Fruit fly (Drosophila melanogaster) whole organism, embryonic: Measurements from ENCODE around the gene Oseg1.

Experiments used
- Awh ChIP-seq: fragments of 200-800 bp; sonication (Bioruptor generic); IDR thresholded peaks from 2 replicates; pipeline ENCODE4, ENCODE4 v1.3.6; 2022; ENCODE audit warnings: missing biosample characterization, missing genetic modification characterization
- B-H1 ChIP-seq: fragments of 200-800 bp; sonication (Bioruptor generic); IDR thresholded peaks from 3 replicates; pipeline ENCODE4 v1.3.6; 2022; ENCODE audit warnings: missing biosample characterization, missing genetic modification characterization
- B-H2 ChIP-seq: fragments of 200-800 bp; sonication (Bioruptor generic); optimal IDR thresholded peaks from 2 replicates; lab custom pipeline; 2018; ENCODE audit warnings: missing biosample characterization, mild to moderate bottlenecking, missing genetic modification characterization
- Blimp-1 ChIP-seq: fragments of 200-800 bp; sonication (Bioruptor generic); optimal IDR thresholded peaks from 3 replicates; lab custom pipeline; 2018; ENCODE audit warnings: missing biosample characterization, missing genetic modification characterization, mild to moderate bottlenecking, moderate library complexity, missing genetic modification reagents
- CG12071 ChIP-seq: fragments of 200-800 bp; sonication (Bioruptor generic); optimal IDR thresholded peaks from 3 replicates; lab custom pipeline; 2018; ENCODE audit warnings: missing biosample characterization, mild to moderate bottlenecking, missing genetic modification characterization
- CG12219 ChIP-seq: fragments of 200-800 bp; sonication (Bioruptor generic); optimal IDR thresholded peaks from 3 replicates; lab custom pipeline; 2018; ENCODE audit warnings: missing biosample characterization, mild to moderate bottlenecking, missing genetic modification characterization
- CG15601 ChIP-seq: fragments of 200-800 bp; sonication (Bioruptor generic); optimal IDR thresholded peaks from 3 replicates; lab custom pipeline; 2019; ENCODE audit warnings: missing biosample characterization, mild to moderate bottlenecking, missing genetic modification characterization, moderate library complexity
- CG17359 ChIP-seq: fragments of 200-800 bp; sonication (Bioruptor generic); optimal IDR thresholded peaks from 3 replicates; lab custom pipeline; 2018; ENCODE audit warnings: missing biosample characterization, mild to moderate bottlenecking, missing genetic modification characterization, moderate library complexity
- CG18262 ChIP-seq: fragments of 200-800 bp; optimal IDR thresholded peaks from 3 replicates; lab custom pipeline; 2019; ENCODE audit warnings: missing biosample characterization, mild to moderate bottlenecking, missing genetic modification characterization, moderate library complexity
- CG31441 ChIP-seq: fragments of 200-800 bp; sonication (Bioruptor generic); IDR thresholded peaks from 2 replicates; pipeline ENCODE4 v1.3.6; 2022; ENCODE audit warnings: missing biosample characterization, missing genetic modification characterization
- CG32772 ChIP-seq: fragments of 200-800 bp; sonication (Bioruptor generic); IDR thresholded peaks from 2 replicates; pipeline ENCODE4 v1.3.6; 2022; ENCODE audit warnings: missing biosample characterization, missing genetic modification characterization
- CG34224 ChIP-seq: fragments of 200-800 bp; sonication (Bioruptor generic); IDR thresholded peaks from 3 replicates; pipeline ENCODE4 v1.3.6; 2022; ENCODE audit warnings: missing biosample characterization, missing genetic modification characterization; ENCODE audit not compliant: partially characterized antibody
- CG4360 ChIP-seq: fragments of 200-800 bp; sonication (Bioruptor generic); IDR thresholded peaks from 2 replicates; pipeline ENCODE4 v1.3.6; 2022; ENCODE audit warnings: missing biosample characterization, missing genetic modification characterization
- CG6689 ChIP-seq: fragments of 200-800 bp; sonication (Bioruptor generic); IDR thresholded peaks from 2 replicates; pipeline ENCODE4 v1.3.6; 2022; ENCODE audit warnings: missing biosample characterization, missing genetic modification characterization
- CG8281 ChIP-seq: fragments of 200-800 bp; sonication (Bioruptor generic); optimal IDR thresholded peaks from 2 replicates; lab custom pipeline; 2018; ENCODE audit warnings: missing biosample characterization, mild to moderate bottlenecking, missing genetic modification characterization, moderate library complexity
- CG8388 ChIP-seq: fragments of 200-800 bp; sonication (Bioruptor generic); optimal IDR thresholded peaks from 2 replicates; lab custom pipeline; 2019; ENCODE audit warnings: missing biosample characterization, mild to moderate bottlenecking, missing genetic modification characterization, moderate library complexity
- D ChIP-seq, 2 experiments: fragments of 200-800 bp in 1 of 2; fragments of >200 bp in 1 of 2; sonication (Bioruptor generic) in 1 of 2; optimal IDR thresholded peaks; 2 replicates in 1 of 2; 3 replicates in 1 of 2; lab custom pipeline; 2017; ENCODE audit warnings: mild to moderate bottlenecking in 1 of 2, missing biosample characterization in 1 of 2, missing genetic modification characterization in 1 of 2, missing genetic modification reagents in 1 of 2
- Dll ChIP-seq: fragments of 200-800 bp; sonication (Bioruptor generic); IDR thresholded peaks from 4 replicates; pipeline ENCODE4 v1.3.6; 2022; ENCODE audit warnings: missing biosample characterization, missing genetic modification characterization; ENCODE audit not compliant: partially characterized antibody
- Eip74EF ChIP-seq, 2 experiments: fragments of 200-800 bp in 1 of 2; fragments of >200 bp in 1 of 2; sonication (Bioruptor generic) in 1 of 2; optimal IDR thresholded peaks; 2 replicates each; lab custom pipeline; 2017 to 2019; ENCODE audit warnings: missing biosample characterization in 2 of 2, missing genetic modification characterization in 2 of 2, mild to moderate bottlenecking in 1 of 2, moderate library complexity in 1 of 2
- Fer2 ChIP-seq: fragments of 200-800 bp; sonication (Bioruptor generic); optimal IDR thresholded peaks from 2 replicates; lab custom pipeline; 2018; ENCODE audit warnings: missing biosample characterization, mild to moderate bottlenecking, missing genetic modification characterization, moderate library complexity
- H15 ChIP-seq: fragments of 200-800 bp; sonication (Bioruptor generic); IDR thresholded peaks from 3 replicates; pipeline ENCODE4 v1.3.6; 2022; ENCODE audit warnings: missing biosample characterization, missing genetic modification characterization
- Hr3 ChIP-seq: fragments of 200-800 bp; sonication (Bioruptor generic); optimal IDR thresholded peaks from 3 replicates; lab custom pipeline; 2016; ENCODE audit warnings: missing biosample characterization, missing genetic modification characterization
- Hr51 ChIP-seq, 2 experiments: fragments of 200-800 bp; sonication (Bioruptor generic); optimal IDR thresholded peaks; 2 replicates in 1 of 2; 3 replicates in 1 of 2; lab custom pipeline; 2016 to 2018; ENCODE audit warnings: missing biosample characterization in 2 of 2, missing genetic modification characterization in 2 of 2, mild to moderate bottlenecking in 1 of 2, moderate library complexity in 1 of 2
- Kr ChIP-seq: fragments of 200-800 bp; sonication (Bioruptor generic); optimal IDR thresholded peaks from 2 replicates; lab custom pipeline; 2017; ENCODE audit warnings: missing biosample characterization, mild to moderate bottlenecking, missing genetic modification characterization
- Nf-YA ChIP-seq: fragments of 200-800 bp; sonication (Bioruptor generic); IDR thresholded peaks from 2 replicates; pipeline ENCODE4 v1.3.6; 2022; ENCODE audit warnings: missing biosample characterization, missing genetic modification characterization
- Sox100B ChIP-seq: fragments of 200-800 bp; sonication (Bioruptor generic); optimal IDR thresholded peaks from 3 replicates; lab custom pipeline; 2018; ENCODE audit warnings: missing biosample characterization, mild to moderate bottlenecking, missing genetic modification characterization
- Ssrp ChIP-seq: fragments of 200-800 bp; sonication (Bioruptor generic); optimal IDR thresholded peaks from 2 replicates; lab custom pipeline; 2018; ENCODE audit warnings: missing biosample characterization, mild to moderate bottlenecking, missing genetic modification characterization, moderate library complexity
- YL-1 ChIP-seq: fragments of 200-800 bp; sonication (Bioruptor generic); optimal IDR thresholded peaks from 3 replicates; lab custom pipeline; 2017; ENCODE audit warnings: missing biosample characterization, mild to moderate bottlenecking, missing genetic modification characterization
- aop ChIP-seq: fragments of 200-800 bp; sonication (Bioruptor generic); IDR thresholded peaks from 2 replicates; pipeline ENCODE4 v1.3.6; 2022; ENCODE audit warnings: missing biosample characterization, missing genetic modification characterization
- ato ChIP-seq: fragments of 200-800 bp; sonication (Bioruptor generic); IDR thresholded peaks from 2 replicates; pipeline ENCODE4 v1.3.6; 2022; ENCODE audit warnings: missing biosample characterization, missing genetic modification characterization; ENCODE audit not compliant: partially characterized antibody
- caup ChIP-seq: fragments of 200-800 bp; sonication (Bioruptor generic); optimal IDR thresholded peaks from 3 replicates; lab custom pipeline; 2017; ENCODE audit warnings: missing biosample characterization, mild to moderate bottlenecking, missing genetic modification characterization, moderate library complexity; ENCODE audit not compliant: severe bottlenecking
- cg ChIP-seq: fragments of 200-800 bp; sonication (Bioruptor generic); optimal IDR thresholded peaks from 3 replicates; lab custom pipeline; 2019; ENCODE audit warnings: missing biosample characterization, mild to moderate bottlenecking, missing genetic modification characterization, moderate library complexity
- fru ChIP-seq: fragments of >200 bp; optimal IDR thresholded peaks from 2 replicates; lab custom pipeline; 2017
- grau ChIP-seq: fragments of 200-800 bp; optimal IDR thresholded peaks from 3 replicates; lab custom pipeline; 2019; ENCODE audit warnings: missing biosample characterization, mild to moderate bottlenecking, missing genetic modification characterization, moderate library complexity
- hkb ChIP-seq, 2 experiments: fragments of 200-800 bp in 1 of 2; fragments of >200 bp in 1 of 2; sonication (Bioruptor generic) in 1 of 2; IDR thresholded peaks in 1 of 2; optimal IDR thresholded peaks in 1 of 2; 2 replicates each; pipeline versions ENCODE4 v1.3.6 to Lab custom; 2017 to 2022; ENCODE audit warnings: missing biosample characterization in 1 of 2, missing genetic modification characterization in 1 of 2
- insv ChIP-seq, 2 experiments: fragments of 200-800 bp; sonication (Bioruptor generic); optimal IDR thresholded peaks; 3 replicates each; lab custom pipeline; 2016 to 2018; ENCODE audit warnings: missing biosample characterization in 2 of 2, missing genetic modification characterization in 2 of 2
- klu ChIP-seq: fragments of 200-800 bp; sonication (Bioruptor generic); IDR thresholded peaks from 2 replicates; pipeline ENCODE4 v1.3.6; 2022; ENCODE audit warnings: missing biosample characterization, missing genetic modification characterization
- kni ChIP-seq: fragments of 200-800 bp; sonication (Bioruptor generic); optimal IDR thresholded peaks from 3 replicates; lab custom pipeline; 2017; ENCODE audit warnings: mild to moderate bottlenecking, missing biosample characterization, missing genetic modification reagents, missing genetic modification characterization
- lbe ChIP-seq: fragments of 200-800 bp; sonication (Bioruptor generic); optimal IDR thresholded peaks from 2 replicates; lab custom pipeline; 2016; ENCODE audit warnings: missing biosample characterization, mild to moderate bottlenecking, missing genetic modification characterization
- lmd ChIP-seq: fragments of 200-800 bp; sonication (Bioruptor generic); IDR thresholded peaks from 2 replicates; pipeline ENCODE4 v1.3.6; 2022; ENCODE audit warnings: missing biosample characterization, missing genetic modification characterization
- mam ChIP-seq: fragments of 200-800 bp; sonication (Bioruptor generic); optimal IDR thresholded peaks from 3 replicates; lab custom pipeline; 2016; ENCODE audit warnings: missing biosample characterization, missing genetic modification characterization
- pita ChIP-seq: fragments of 200-800 bp; sonication (Bioruptor generic); optimal IDR thresholded peaks from 2 replicates; lab custom pipeline; 2017; ENCODE audit warnings: missing biosample characterization, mild to moderate bottlenecking, missing genetic modification characterization
- pnt ChIP-seq: fragments of 200-800 bp; sonication (Bioruptor generic); optimal IDR thresholded peaks from 3 replicates; lab custom pipeline; 2016; ENCODE audit warnings: missing biosample characterization, missing genetic modification characterization
- salm ChIP-seq: fragments of 200-800 bp; sonication (Bioruptor generic); optimal IDR thresholded peaks from 2 replicates; lab custom pipeline; 2018; ENCODE audit warnings: missing biosample characterization, mild to moderate bottlenecking, missing genetic modification characterization
- slp2 ChIP-seq: fragments of 200-800 bp; sonication (Bioruptor generic); optimal IDR thresholded peaks from 2 replicates; lab custom pipeline; 2016; ENCODE audit warnings: missing biosample characterization, missing genetic modification characterization
- tio ChIP-seq: fragments of 200-800 bp; sonication (Bioruptor generic); optimal IDR thresholded peaks from 2 replicates; lab custom pipeline; 2017; ENCODE audit warnings: missing biosample characterization, missing genetic modification characterization, inconsistent platforms
- tup ChIP-seq: fragments of 200-800 bp; sonication (Bioruptor generic); optimal IDR thresholded peaks from 2 replicates; lab custom pipeline; 2016; ENCODE audit warnings: missing biosample characterization, mild to moderate bottlenecking, missing genetic modification characterization, moderate library complexity
- wor ChIP-seq: fragments of 200-800 bp; sonication (Bioruptor generic); IDR thresholded peaks from 2 replicates; pipeline ENCODE4 v1.3.6; 2022; ENCODE audit warnings: missing biosample characterization, missing genetic modification characterization

Oseg1 gene

dm6 chr3L:8423156-8423555 lies 10.5 kb upstream of the Oseg1 start (continued):
- TF ChIP-seq klu, result no peak
- no peak for TF ChIP-seq D (optimal IDR thresholded peaks at IDR 0.05; lab: Kevin White, UChicago)
- peak; percentile 24 for TF ChIP-seq D (GFP tag; optimal IDR thresholded peaks at IDR 0.05; lab: Kevin White, UChicago)
- TF ChIP-seq pnt (GFP tag; lab: Kevin White, UChicago), result no peak
- peak; percentile 13 for TF ChIP-seq Blimp-1 (GFP tag; lab: Kevin White, UChicago)
- no peak for TF ChIP-seq kni (GFP tag; lab: Kevin White, UChicago)
- no peak for TF ChIP-seq CG17359 (tag; lab: Kevin White, UChicago)
- TF ChIP-seq CG12219 (GFP tag; lab: Kevin White, UChicago), result no peak
- TF ChIP-seq wor, result no peak
- peak; percentile 70 for TF ChIP-seq CG18262 (tag; lab: Kevin White, UChicago)
- no peak for TF ChIP-seq lmd (GFP tag; lab: Robert Waterston, UW)
- TF ChIP-seq hkb (optimal IDR thresholded peaks at IDR 0.05; lab: Kevin White, UChicago), result no peak
- no peak for TF ChIP-seq hkb (GFP tag; IDR thresholded peaks at IDR 0.05; lab: Robert Waterston, UW)
- TF ChIP-seq ato (GFP tag; lab: Robert Waterston, UW), result no peak
- no peak for TF ChIP-seq salm
- no peak for TF ChIP-seq grau (tag; lab: Kevin White, UChicago)
- TF ChIP-seq CG31441 (GFP tag; lab: Robert Waterston, UW), result peak; percentile 42; the same call in 1 of the 2 replicates
- no peak for TF ChIP-seq slp2 (GFP tag; lab: Kevin White, UChicago)
- TF ChIP-seq Awh, result no peak
- TF ChIP-seq pita (GFP tag; lab: Kevin White, UChicago), result no peak
- TF ChIP-seq mam (GFP tag; lab: Kevin White, UChicago), result no peak
- TF ChIP-seq YL-1 (GFP tag; lab: Kevin White, UChicago), result no peak
- TF ChIP-seq Eip74EF (GFP tag; optimal IDR thresholded peaks at IDR 0.05; lab: Kevin White, UChicago), result peak in 1 of 2 experiments; percentile 32
- TF ChIP-seq CG6689 (GFP tag; lab: Robert Waterston, UW), result 0 out of 2 replicates have a peak, but pooled peaks have one; percentile 24
- no peak for TF ChIP-seq CG15601 (tag; lab: Kevin White, UChicago)
- no peak for TF ChIP-seq CG12071 (GFP tag; lab: Kevin White, UChicago)
- TF ChIP-seq B-H1 (GFP tag; lab: Robert Waterston, UW), result no peak
- TF ChIP-seq H15 (GFP tag; lab: Robert Waterston, UW), result no peak
- TF ChIP-seq CG8388 (GFP tag; lab: Kevin White, UChicago), result peak; percentile 6
- TF ChIP-seq Hr3 (GFP tag; lab: Kevin White, UChicago), result no peak
- no peak for TF ChIP-seq fru
- no peak for TF ChIP-seq CG34224 (GFP tag; lab: Robert Waterston, UW)
- no peak for TF ChIP-seq Fer2
- TF ChIP-seq tio (GFP tag; lab: Kevin White, UChicago), result peak; percentile 15
- TF ChIP-seq CG32772, result no peak

- TF ChIP-seq CG4360 (GFP tag; lab: Robert Waterston, UW), result peak; percentile 58
- TF ChIP-seq lbe (GFP tag; lab: Kevin White, UChicago), result no peak
- TF ChIP-seq Ssrp (tag; lab: Kevin White, UChicago), result no peak
- TF ChIP-seq Nf-YA (GFP tag; lab: Robert Waterston, UW), result no peak
- no peak for TF ChIP-seq caup (GFP tag; lab: Kevin White, UChicago)
- no peak for TF ChIP-seq Dll (GFP tag; lab: Robert Waterston, UW)
- no peak for TF ChIP-seq kni (GFP tag; lab: Kevin White, UChicago)
- peak; percentile 53 for TF ChIP-seq CG8281 (tag; lab: Kevin White, UChicago)
- no peak for TF ChIP-seq Sox100B
- no peak for TF ChIP-seq Kr (GFP tag; lab: Kevin White, UChicago)
- no peak for TF ChIP-seq tup (GFP tag; lab: Kevin White, UChicago)
- TF ChIP-seq Eip74EF (GFP tag; optimal IDR thresholded peaks at IDR 0.05; lab: Kevin White, UChicago), result no peak
- TF ChIP-seq insv (GFP tag; optimal IDR thresholded peaks at IDR 0.05; lab: Kevin White, UChicago), result no peak
- TF ChIP-seq Hr51 (GFP tag; optimal IDR thresholded peaks at IDR 0.05; lab: Kevin White, UChicago), result no peak
- peak; percentile 15 for TF ChIP-seq cg
- TF ChIP-seq B-H2 (GFP tag; lab: Kevin White, UChicago), result no peak
- TF ChIP-seq aop (GFP tag; lab: Robert Waterston, UW), result no peak
These were observed 9.4 kb upstream of the Oseg1 start, which contains the start of gene CG32354 for dm6 chr3L:8421808-8422586. Gene CG32354, minus strand, starts transcription at chr3L:8422205.
